Worm (Caenorhabditis elegans): ENCODE data around the gene Y25C1A.14.

The Y25C1A.14 gene

ce11 chrII:3117471-3117870 is 20.7 kb upstream of the Y25C1A.14 start, which contains the start of gene T10D4.7:
Gene T10D4.7, plus strand, starts transcription at chrII:3117771.
- TF ChIP-seq bed-1 (GFP tag; IDR thresholded peaks at IDR 0.05) (no peak), Y79H2A.3 (GFP tag; conservative IDR thresholded peaks at IDR 0.05) (no peak), unc-130 (GFP tag; optimal IDR thresholded peaks at IDR 0.05) (no peak), snpc-1.1 (tag; optimal IDR thresholded peaks at IDR 0.05; ENCODE audit: insufficient read depth) (no peak), nhr-120 (GFP tag; IDR thresholded peaks at IDR 0.05) (no peak), akir-1 (GFP tag; optimal IDR thresholded peaks at IDR 0.05) (no peak), T26A5.8 (tag; optimal IDR thresholded peaks at IDR 0.05) (no peak), gei-17 (GFP tag; optimal IDR thresholded peaks at IDR 0.05) (no peak), bed-2 (GFP tag; IDR thresholded peaks at IDR 0.05) (no peak), mes-4 (tag; optimal IDR thresholded peaks at IDR 0.05) (no peak), ceh-100 (GFP tag; IDR thresholded peaks at IDR 0.05) (no peak), ets-4 (GFP tag; optimal IDR thresholded peaks at IDR 0.05) (no peak)

DNA sequence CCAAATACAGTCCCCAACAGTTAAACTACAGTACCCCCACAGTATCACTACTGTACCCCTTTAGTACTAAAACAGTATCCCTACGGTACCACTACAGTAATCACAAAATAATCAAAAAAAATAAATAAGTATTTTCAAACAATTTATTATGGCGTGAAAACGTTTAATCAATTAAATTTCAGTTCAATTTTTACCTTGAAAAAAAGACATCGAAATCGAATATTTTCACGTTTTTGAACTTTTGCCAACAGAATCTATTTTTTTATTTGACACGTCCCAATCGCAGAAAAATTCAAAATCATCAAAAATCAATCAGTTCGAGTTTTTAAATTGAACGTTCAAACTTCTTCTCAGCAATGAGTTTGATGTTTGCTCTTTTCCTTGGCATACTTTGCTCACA is 17.2 kb upstream of the Y25C1A.14 start, which contains the start of gene clec-123:
clec-123 (plus strand) TSS at position 301 of the 400 bp plus-strand sequence.
- TF ChIP-seq let-526 (GFP tag; IDR thresholded peaks at IDR 0.05) (no peak), Y95B8A.8 (GFP tag; IDR thresholded peaks at IDR 0.05) (no peak)

ce11 chrII:3113289-3113688 is 16.5 kb upstream of the Y25C1A.14 start:
- peak; percentile 60 for TF ChIP-seq hmg-1.2 (GFP tag; IDR thresholded peaks at IDR 0.05)
- TF ChIP-seq Y79H2A.3 (GFP tag; conservative IDR thresholded peaks at IDR 0.05), result no peak
- TF ChIP-seq lir-1 (GFP tag; conservative IDR thresholded peaks at IDR 0.05), result no peak
- no peak for TF ChIP-seq ztf-6 (GFP tag; IDR thresholded peaks at IDR 0.05)
- no peak for TF ChIP-seq egl-18 (GFP tag; IDR thresholded peaks at IDR 0.05)
- TF ChIP-seq ets-4 (GFP tag; optimal IDR thresholded peaks at IDR 0.05), result no peak
- TF ChIP-seq F22D6.2 (tag; optimal IDR thresholded peaks at IDR 0.05), result no peak
- TF ChIP-seq B0035.1 (tag; optimal IDR thresholded peaks at IDR 0.05), result no peak
- TF ChIP-seq F52B5.7 (tag; optimal IDR thresholded peaks at IDR 0.05), result no peak
- no peak for TF ChIP-seq ceh-40 (GFP tag; IDR thresholded peaks at IDR 0.05)
- no peak for TF ChIP-seq ztf-25 (GFP tag; IDR thresholded peaks at IDR 0.05)
- no peak for TF ChIP-seq Y53G8AR.9 (GFP tag; conservative IDR thresholded peaks at IDR 0.05)
- TF ChIP-seq nhr-179 (tag; optimal IDR thresholded peaks at IDR 0.05), result peak; percentile 18
- no peak for TF ChIP-seq madf-10 (tag; optimal IDR thresholded peaks at IDR 0.05)
- no peak for TF ChIP-seq F57C9.4 (tag; optimal IDR thresholded peaks at IDR 0.05)
- no peak for TF ChIP-seq nhr-80 (tag; optimal IDR thresholded peaks at IDR 0.05)
- TF ChIP-seq zfh-2 (GFP tag; conservative IDR thresholded peaks at IDR 0.05), result peak; percentile 91
- peak; percentile 69; the same call in 1 of the 2 replicates for TF ChIP-seq egrh-3 (GFP tag; IDR thresholded peaks at IDR 0.05)
- no peak for TF ChIP-seq sptf-2 (GFP tag; optimal IDR thresholded peaks at IDR 0.05)
- TF ChIP-seq Y67H2A.10 (GFP tag; conservative IDR thresholded peaks at IDR 0.05), result no peak
- no peak for TF ChIP-seq lin-40 (tag; optimal IDR thresholded peaks at IDR 0.05)
- TF ChIP-seq ama-1 (optimal IDR thresholded peaks at IDR 0.05), result no peak
- TF ChIP-seq ama-1 (GFP tag; optimal IDR thresholded peaks at IDR 0.05), result no peak
- no peak for TF ChIP-seq chd-7 (tag; optimal IDR thresholded peaks at IDR 0.05)
- no peak for TF ChIP-seq F33H1.4 (GFP tag; IDR thresholded peaks at IDR 0.05)
- TF ChIP-seq hmg-20 (GFP tag; IDR thresholded peaks at IDR 0.05), result no peak
- TF ChIP-seq lsl-1 (GFP tag; optimal IDR thresholded peaks at IDR 0.05), result no peak
- no peak for TF ChIP-seq nfyb-1 (GFP tag; IDR thresholded peaks at IDR 0.05)
- no peak for TF ChIP-seq pbrm-1 (GFP tag; IDR thresholded peaks at IDR 0.05)
- TF ChIP-seq lag-1 (GFP tag; IDR thresholded peaks at IDR 0.05), result no peak
- 0 out of 2 replicates have a peak, but pooled peaks have one; percentile 23 for TF ChIP-seq dox-1 (GFP tag; IDR thresholded peaks at IDR 0.05)
- TF ChIP-seq him-1 (tag; optimal IDR thresholded peaks at IDR 0.05), result no peak
- TF ChIP-seq nhr-120 (GFP tag; IDR thresholded peaks at IDR 0.05), result no peak
- TF ChIP-seq mcd-1 (GFP tag; IDR thresholded peaks at IDR 0.05), result peak; percentile 40; the same call in 1 of the 2 replicates
- TF ChIP-seq tbp1 (GFP tag; optimal IDR thresholded peaks at IDR 0.05), result no peak
- TF ChIP-seq F37B4.10 (GFP tag; IDR thresholded peaks at IDR 0.05), result no peak

Measured in whole organism, young adult.